Worm (Caenorhabditis elegans) whole organism, young adult: ENCODE results near the gene K08H2.4.

Source experiments
- B0019.2 ChIP-seq: fragments of 200-800 bp; sonication (Bioruptor generic); conservative IDR thresholded peaks from 2 replicates; pipeline ENCODE4 v1.3.6; 2022; ENCODE audit warnings: missing genetic modification reagents, missing genetic modification characterization, missing compliant biosample characterization
- B0035.1 ChIP-seq: sonication (generic microtip); optimal IDR thresholded peaks from 2 replicates; lab custom pipeline; 2016; ENCODE audit warnings: missing genetic modification characterization, mild to moderate bottlenecking, missing compliant biosample characterization, missing genotype, missing genetic modification reagents
- C17E4.6 ChIP-seq: fragments of 200-800 bp; sonication (Bioruptor generic); IDR thresholded peaks from 2 replicates; pipeline ENCODE4 v1.3.6; 2022; ENCODE audit warnings: missing genetic modification reagents, missing genetic modification characterization, missing compliant biosample characterization
- F10E7.11 ChIP-seq: sonication (generic microtip); optimal IDR thresholded peaks from 2 replicates; lab custom pipeline; 2017; ENCODE audit warnings: mild to moderate bottlenecking, missing genetic modification characterization, moderate library complexity, missing compliant biosample characterization
- F22D6.2 ChIP-seq: sonication (generic microtip); optimal IDR thresholded peaks from 2 replicates; lab custom pipeline; 2016; ENCODE audit warnings: mild to moderate bottlenecking, missing genetic modification characterization, missing compliant biosample characterization
- F33H1.4 ChIP-seq: fragments of 200-800 bp; sonication (Bioruptor generic); IDR thresholded peaks from 2 replicates; pipeline ENCODE4 v1.3.6; 2022; ENCODE audit warnings: missing genetic modification reagents, missing genetic modification characterization, missing compliant biosample characterization
- F49E8.2 ChIP-seq: sonication (generic microtip); optimal IDR thresholded peaks from 3 replicates; lab custom pipeline; 2017; ENCODE audit warnings: missing genetic modification characterization, mild to moderate bottlenecking, missing compliant biosample characterization, antibody characterized with exemption, moderate library complexity; ENCODE audit not compliant: insufficient read depth
- F52B5.7 ChIP-seq: sonication (generic microtip); optimal IDR thresholded peaks from 2 replicates; lab custom pipeline; 2016; ENCODE audit warnings: mild to moderate bottlenecking, missing genetic modification characterization, missing compliant biosample characterization
- F55B11.4 ChIP-seq: sonication (generic microtip); optimal IDR thresholded peaks from 2 replicates; lab custom pipeline; 2016; ENCODE audit warnings: missing compliant biosample characterization, missing genetic modification characterization, borderline replicate concordance; ENCODE audit not compliant: insufficient read depth
- F57A8.1 ChIP-seq: fragments of 200-800 bp; sonication (Bioruptor generic); optimal IDR thresholded peaks from 2 replicates; lab custom pipeline; 2018; ENCODE audit warnings: mild to moderate bottlenecking, missing genetic modification characterization, moderate library complexity, missing compliant biosample characterization
- Y56A3A.18 ChIP-seq: fragments of 200-800 bp; sonication (Bioruptor generic); IDR thresholded peaks from 2 replicates; pipeline ENCODE4 v1.3.6; 2022; ENCODE audit warnings: missing genetic modification reagents, missing genetic modification characterization, missing compliant biosample characterization
- Y79H2A.3 ChIP-seq: fragments of 200-800 bp; sonication (Bioruptor generic); conservative IDR thresholded peaks from 2 replicates; pipeline ENCODE4 v1.3.6; 2022; ENCODE audit warnings: missing genetic modification reagents, missing genetic modification characterization, missing compliant biosample characterization
- ZK185.1 ChIP-seq: sonication (generic microtip); optimal IDR thresholded peaks from 2 replicates; lab custom pipeline; 2016; ENCODE audit warnings: mild to moderate bottlenecking, missing genetic modification characterization, missing compliant biosample characterization; ENCODE audit not compliant: poor library complexity, severe bottlenecking
- atf-7 ChIP-seq: sonication (generic microtip); optimal IDR thresholded peaks from 2 replicates; lab custom pipeline; 2017; ENCODE audit warnings: mild to moderate bottlenecking, missing genetic modification characterization, missing compliant biosample characterization
- attf-5 ChIP-seq: fragments of 200-800 bp; sonication (Bioruptor generic); optimal IDR thresholded peaks from 2 replicates; lab custom pipeline; 2018; ENCODE audit warnings: mild to moderate bottlenecking, missing genetic modification characterization, missing compliant biosample characterization
- bed-1 ChIP-seq: fragments of 200-800 bp; sonication (Bioruptor generic); IDR thresholded peaks from 2 replicates; pipeline ENCODE4 v1.3.6; 2022; ENCODE audit warnings: missing genetic modification reagents, missing genetic modification characterization, missing compliant biosample characterization
- ccch-3 ChIP-seq: fragments of 200-800 bp; sonication (Bioruptor generic); optimal IDR thresholded peaks from 2 replicates; lab custom pipeline; 2018; ENCODE audit warnings: mild to moderate bottlenecking, missing genetic modification characterization, missing compliant biosample characterization
- ceh-100 ChIP-seq: fragments of 200-800 bp; sonication (Bioruptor generic); IDR thresholded peaks from 2 replicates; pipeline ENCODE4 v1.3.6; 2022; ENCODE audit warnings: missing genetic modification reagents, missing genetic modification characterization, missing compliant biosample characterization
- ceh-40 ChIP-seq: fragments of 200-800 bp; sonication (Bioruptor generic); IDR thresholded peaks from 2 replicates; pipeline ENCODE4 v1.3.6; 2022; ENCODE audit warnings: missing genetic modification characterization, missing compliant biosample characterization
- dox-1 ChIP-seq: fragments of 200-800 bp; sonication (Bioruptor generic); IDR thresholded peaks from 2 replicates; pipeline ENCODE4 v1.3.6; 2022; ENCODE audit warnings: missing genetic modification reagents, missing genetic modification characterization, missing compliant biosample characterization
- dpl-1 ChIP-seq: fragments of 150-350 bp; optimal IDR thresholded peaks from 2 replicates; lab custom pipeline; 2014; ENCODE audit warnings: missing biosample characterization, missing genetic modification reagents, missing genetic modification characterization
- efl-1 ChIP-seq: fragments of 150-350 bp; optimal IDR thresholded peaks from 2 replicates; lab custom pipeline; 2014; ENCODE audit warnings: missing biosample characterization, missing genetic modification reagents, missing genetic modification characterization
- egl-18 ChIP-seq: fragments of 200-800 bp; sonication (Bioruptor generic); IDR thresholded peaks from 2 replicates; pipeline ENCODE4 v1.3.6; 2022; ENCODE audit warnings: missing genetic modification reagents, missing genetic modification characterization, missing compliant biosample characterization
- egrh-3 ChIP-seq: fragments of 200-800 bp; sonication (Bioruptor generic); IDR thresholded peaks from 2 replicates; pipeline ENCODE4 v1.3.6; 2022; ENCODE audit warnings: missing genetic modification reagents, missing genetic modification characterization, missing compliant biosample characterization
- ets-4 ChIP-seq: fragments of 200-800 bp; sonication (Bioruptor generic); optimal IDR thresholded peaks from 2 replicates; lab custom pipeline; 2018; ENCODE audit warnings: mild to moderate bottlenecking, missing genetic modification characterization, missing compliant biosample characterization
- him-1 ChIP-seq: sonication (generic microtip); optimal IDR thresholded peaks from 2 replicates; lab custom pipeline; 2016; ENCODE audit warnings: missing genotype, missing genetic modification reagents, missing genetic modification characterization, missing compliant biosample characterization
- hlh-26 ChIP-seq: fragments of 200-800 bp; sonication (Bioruptor generic); conservative IDR thresholded peaks from 2 replicates; pipeline ENCODE4 v1.3.6; 2022; ENCODE audit warnings: missing genetic modification reagents, missing genetic modification characterization, missing compliant biosample characterization
- hsf-1 ChIP-seq: fragments of 200-800 bp; sonication (Bioruptor generic); IDR thresholded peaks from 2 replicates; pipeline ENCODE4 v1.3.6; 2022; ENCODE audit warnings: missing genetic modification reagents, missing genetic modification characterization, missing compliant biosample characterization
- lag-1 ChIP-seq: fragments of 200-800 bp; sonication (Bioruptor generic); IDR thresholded peaks from 2 replicates; pipeline ENCODE4 v1.3.6; 2022; ENCODE audit warnings: missing genetic modification reagents, missing genetic modification characterization, missing compliant biosample characterization
- let-607 ChIP-seq, 2 experiments: fragments of 200-800 bp in 1 of 2; sonication (Bioruptor generic) in 1 of 2; sonication (generic microtip) in 1 of 2; optimal IDR thresholded peaks; 2 replicates each; lab custom pipeline; 2016 to 2018; ENCODE audit warnings: mild to moderate bottlenecking in 2 of 2, missing compliant biosample characterization in 2 of 2, missing genetic modification characterization in 2 of 2, moderate library complexity in 2 of 2, missing genotype in 1 of 2
- lin-26 ChIP-seq: fragments of 200-800 bp; sonication (Bioruptor generic); IDR thresholded peaks from 2 replicates; pipeline ENCODE4 v1.3.6; 2022; ENCODE audit warnings: missing genetic modification reagents, missing genetic modification characterization, missing compliant biosample characterization
- lir-1 ChIP-seq: fragments of 200-800 bp; sonication (Bioruptor generic); conservative IDR thresholded peaks from 2 replicates; pipeline ENCODE4 v1.3.6; 2022; ENCODE audit warnings: missing genetic modification reagents, missing genetic modification characterization, missing compliant biosample characterization
- nfya-2 ChIP-seq: fragments of 200-800 bp; sonication (Bioruptor generic); IDR thresholded peaks from 2 replicates; pipeline ENCODE4 v1.3.6; 2022; ENCODE audit warnings: missing genetic modification reagents, missing genetic modification characterization, missing compliant biosample characterization
- nhr-27 ChIP-seq: fragments of 200-800 bp; sonication (Bioruptor generic); optimal IDR thresholded peaks from 2 replicates; lab custom pipeline; 2018; ENCODE audit warnings: mild to moderate bottlenecking, missing genetic modification characterization, moderate library complexity, missing compliant biosample characterization
- nhr-80 ChIP-seq: sonication (generic microtip); optimal IDR thresholded peaks from 2 replicates; lab custom pipeline; 2016; ENCODE audit warnings: missing genetic modification characterization, missing compliant biosample characterization
- nhr-90 ChIP-seq: sonication (generic microtip); optimal IDR thresholded peaks from 2 replicates; lab custom pipeline; 2016; ENCODE audit warnings: missing genotype, mild to moderate bottlenecking, missing genetic modification characterization, missing compliant biosample characterization
- pha-4 ChIP-seq: fragments of 150-350 bp; sonication (generic microtip); optimal IDR thresholded peaks from 2 replicates; lab custom pipeline; 2014; ENCODE audit warnings: missing biosample characterization, missing genetic modification reagents, missing genetic modification characterization
- rec-8 ChIP-seq, 2 experiments: sonication (generic microtip); optimal IDR thresholded peaks; 2 replicates each; lab custom pipeline; 2016; ENCODE audit warnings: mild to moderate bottlenecking in 2 of 2, missing genetic modification characterization in 2 of 2, missing genetic modification reagents in 2 of 2, missing genotype in 2 of 2, missing biosample characterization in 1 of 2, missing compliant biosample characterization in 1 of 2, moderate library complexity in 1 of 2
- repo-1 ChIP-seq: sonication (generic microtip); optimal IDR thresholded peaks from 2 replicates; lab custom pipeline; 2017; ENCODE audit warnings: mild to moderate bottlenecking, missing genetic modification characterization, missing compliant biosample characterization
- sea-2 ChIP-seq: fragments of 200-800 bp; sonication (Bioruptor generic); IDR thresholded peaks from 2 replicates; pipeline ENCODE4 v1.3.6; 2022; ENCODE audit warnings: missing genetic modification characterization, missing compliant biosample characterization
- snpc-3.4 ChIP-seq: sonication (generic microtip); optimal IDR thresholded peaks from 2 replicates; lab custom pipeline; 2017; ENCODE audit warnings: missing genetic modification characterization, mild to moderate bottlenecking, missing compliant biosample characterization, antibody characterized with exemption, moderate library complexity, missing genotype, missing genetic modification reagents
- tlf-1 ChIP-seq: fragments of 200-800 bp; sonication (Bioruptor generic); optimal IDR thresholded peaks from 2 replicates; lab custom pipeline; 2018; ENCODE audit warnings: mild to moderate bottlenecking, missing genetic modification characterization, missing compliant biosample characterization
- xnd-1 ChIP-seq: sonication (generic microtip); optimal IDR thresholded peaks from 2 replicates; lab custom pipeline; 2016; ENCODE audit warnings: missing genotype, missing genetic modification reagents, missing genetic modification characterization, missing compliant biosample characterization
- ztf-22 ChIP-seq: fragments of 200-800 bp; sonication (Bioruptor generic); optimal IDR thresholded peaks from 2 replicates; lab custom pipeline; 2018; ENCODE audit warnings: mild to moderate bottlenecking, missing genetic modification characterization, moderate library complexity, missing compliant biosample characterization
- ztf-26 ChIP-seq: sonication (generic microtip); optimal IDR thresholded peaks from 2 replicates; lab custom pipeline; 2017; ENCODE audit warnings: missing genetic modification characterization, missing compliant biosample characterization
- ztf-6 ChIP-seq: fragments of 200-800 bp; sonication (Bioruptor generic); IDR thresholded peaks from 2 replicates; pipeline ENCODE4 v1.3.6; 2022; ENCODE audit warnings: missing genetic modification reagents, missing genetic modification characterization, missing compliant biosample characterization

Gene K08H2.4

ce11 chrX:13264550-13264949 is 26.3 kb downstream of the K08H2.4 start (continued):
- TF ChIP-seq bed-1 (GFP tag; lab: Robert Waterston, UW), result no peak
- TF ChIP-seq him-1 (tag; lab: Kevin White, UChicago), result peak; percentile 88
- no peak for TF ChIP-seq hsf-1 (GFP tag; lab: Robert Waterston, UW)
- peak; percentile 55 for TF ChIP-seq atf-7
- no peak for TF ChIP-seq xnd-1 (tag; lab: Kevin White, UChicago)
- peak; percentile 41 for TF ChIP-seq F57A8.1 (GFP tag; lab: Kevin White, UChicago)
- TF ChIP-seq egl-18, result no peak
- TF ChIP-seq let-607 (tag; optimal IDR thresholded peaks at IDR 0.05; lab: Kevin White, UChicago), result peak; percentile 0 to 52
- TF ChIP-seq nhr-90 (tag; lab: Kevin White, UChicago), result peak; percentile 84
- TF ChIP-seq snpc-3.4, result peak; percentile 60
- no peak for TF ChIP-seq ztf-6 (GFP tag; lab: Robert Waterston, UW)
- no peak for TF ChIP-seq ztf-22
- no peak for TF ChIP-seq efl-1 (GFP tag; lab: Kevin White, UChicago)
- peak; percentile 86 for TF ChIP-seq Y56A3A.18 (GFP tag; lab: Robert Waterston, UW)
- peak; percentile 33 for TF ChIP-seq F22D6.2 (tag; lab: Kevin White, UChicago)
- TF ChIP-seq nfya-2, result no peak
- TF ChIP-seq F33H1.4, result no peak
- peak; percentile 53 for TF ChIP-seq B0035.1 (tag; lab: Kevin White, UChicago)
- no peak for TF ChIP-seq tlf-1 (GFP tag; lab: Kevin White, UChicago)
- TF ChIP-seq F55B11.4, result no peak
- TF ChIP-seq dpl-1 (GFP tag; lab: Kevin White, UChicago), result no peak
- peak; percentile 92 for TF ChIP-seq lin-26 (GFP tag; lab: Robert Waterston, UW)
- no peak for TF ChIP-seq ets-4 (GFP tag; lab: Kevin White, UChicago)
- peak; percentile 34 for TF ChIP-seq nhr-80
- TF ChIP-seq ZK185.1 (tag; lab: Kevin White, UChicago), result peak; percentile 60
- TF ChIP-seq B0019.2 (GFP tag; lab: Robert Waterston, UW), result no peak
- no peak for TF ChIP-seq ceh-100 (GFP tag; lab: Robert Waterston, UW)
- TF ChIP-seq lir-1 (GFP tag; lab: Robert Waterston, UW), result peak; percentile 63; the same call in 1 of the 2 replicates
- peak; percentile 53 for TF ChIP-seq egrh-3 (GFP tag; lab: Robert Waterston, UW)
- TF ChIP-seq ztf-26 (tag; lab: Kevin White, UChicago), result no peak
- no peak for TF ChIP-seq attf-5
- TF ChIP-seq lag-1 (GFP tag; lab: Robert Waterston, UW), result 0 out of 2 replicates have a peak, but pooled peaks have one; percentile 14
- no peak for TF ChIP-seq F10E7.11 (tag; lab: Kevin White, UChicago)
- TF ChIP-seq nhr-27 (tag; lab: Kevin White, UChicago), result no peak
- TF ChIP-seq dox-1 (GFP tag; lab: Robert Waterston, UW), result no peak; the same call in none of the 2 replicates
- peak; percentile 44 to 68 for TF ChIP-seq rec-8 (tag; optimal IDR thresholded peaks at IDR 0.05; lab: Kevin White, UChicago)
- TF ChIP-seq F49E8.2 (tag; lab: Kevin White, UChicago), result no peak
- no peak for TF ChIP-seq pha-4 (tag; lab: Kevin White, UChicago)
- TF ChIP-seq sea-2 (GFP tag; lab: Robert Waterston, UW), result 0 out of 2 replicates have a peak, but pooled peaks have one; percentile 61
- TF ChIP-seq ccch-3 (GFP tag; lab: Kevin White, UChicago), result peak; percentile 16
- no peak; the same call in 1 of the 2 replicates for TF ChIP-seq Y79H2A.3 (GFP tag; lab: Robert Waterston, UW)
- peak; percentile 66; the same call in 1 of the 2 replicates for TF ChIP-seq ceh-40 (GFP tag; lab: Robert Waterston, UW)
- TF ChIP-seq F52B5.7 (tag; lab: Kevin White, UChicago), result peak; percentile 68
- no peak for TF ChIP-seq hlh-26 (GFP tag; lab: Robert Waterston, UW)
- TF ChIP-seq C17E4.6 (GFP tag; lab: Robert Waterston, UW), result no peak
- peak; percentile 48 for TF ChIP-seq repo-1 (tag; lab: Kevin White, UChicago)
